Worm (Caenorhabditis elegans) whole organism, midembryonic: Measurements from ENCODE around the gene spp-10.

Experiments
- T22C8.4 ChIP-seq: fragments of 200-800 bp; sonication (Bioruptor generic); IDR thresholded peaks from 2 replicates; pipeline ENCODE4 v1.3.6; 2022; ENCODE audit warnings: missing genetic modification characterization, missing compliant biosample characterization
- cog-1 ChIP-seq: sonication (generic microtip); optimal IDR thresholded peaks from 2 replicates; lab custom pipeline; 2016; ENCODE audit warnings: missing genetic modification characterization, missing compliant biosample characterization
- flt-1 ChIP-seq: fragments of 200-800 bp; sonication (Bioruptor generic); IDR thresholded peaks from 2 replicates; pipeline ENCODE4 v1.3.6; 2022; ENCODE audit warnings: missing genetic modification characterization, missing compliant biosample characterization
- klf-2 ChIP-seq: fragments of 200-800 bp; sonication (Bioruptor generic); conservative IDR thresholded peaks from 2 replicates; pipeline ENCODE4 v1.3.6; 2022; ENCODE audit warnings: missing genetic modification reagents, missing genetic modification characterization, missing compliant biosample characterization
- med-1 ChIP-seq: sonication (generic microtip); optimal IDR thresholded peaks from 2 replicates; lab custom pipeline; 2017; ENCODE audit warnings: missing genetic modification characterization, mild to moderate bottlenecking, missing compliant biosample characterization, antibody characterized with exemption, missing genetic modification reagents; ENCODE audit not compliant: insufficient read depth
- ref-1 ChIP-seq: fragments of 200-800 bp; sonication (Bioruptor generic); conservative IDR thresholded peaks from 2 replicates; pipeline ENCODE4 v1.3.6; 2022; ENCODE audit warnings: missing genetic modification reagents, missing genetic modification characterization, missing compliant biosample characterization
- tab-1 ChIP-seq: fragments of 200-800 bp; sonication (Bioruptor generic); IDR thresholded peaks from 2 replicates; pipeline ENCODE4 v1.3.6; 2022; ENCODE audit warnings: missing genetic modification characterization, missing compliant biosample characterization
- ztf-23 ChIP-seq: fragments of 200-800 bp; sonication (Bioruptor generic); IDR thresholded peaks from 2 replicates; pipeline ENCODE4 v1.3.6; 2022; ENCODE audit warnings: missing genetic modification reagents, missing genetic modification characterization, missing compliant biosample characterization
- ztf-29 ChIP-seq: fragments of 200-800 bp; sonication (Bioruptor generic); IDR thresholded peaks from 2 replicates; pipeline ENCODE4 v1.3.6; 2022; ENCODE audit warnings: missing genetic modification reagents, missing genetic modification characterization, missing compliant biosample characterization

spp-10 gene

DNA sequence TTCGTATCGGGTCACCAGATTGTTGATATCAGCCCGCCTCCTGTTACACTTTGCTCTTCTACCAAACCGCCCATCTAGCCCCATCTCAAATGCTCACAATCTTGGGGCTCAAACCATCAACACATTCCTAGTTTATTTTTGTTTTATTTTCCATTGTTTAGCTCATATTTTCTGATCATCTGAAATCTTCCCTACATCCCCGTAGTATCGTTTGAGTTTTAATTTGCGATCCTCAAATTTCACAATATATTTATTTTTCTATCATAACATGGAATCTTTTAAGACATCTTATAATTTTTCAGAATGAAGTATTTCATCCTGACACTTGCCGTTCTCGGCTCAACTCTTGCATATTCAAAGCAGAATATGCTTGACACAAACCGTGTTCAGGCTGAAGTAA is at the start of gene spp-10:
Gene spp-10, plus strand, starts transcription at position 301 of the 400 bp plus-strand sequence.
- TF ChIP-seq tab-1 = no peak
- TF ChIP-seq ref-1 (GFP tag; lab: Robert Waterston, UW) = no peak
- no peak for TF ChIP-seq ztf-23
- no peak for TF ChIP-seq klf-2 (GFP tag; lab: Robert Waterston, UW)
- TF ChIP-seq ztf-29 (GFP tag; lab: Robert Waterston, UW) = no peak
- TF ChIP-seq cog-1 (tag; lab: Kevin White, UChicago) = no peak
- TF ChIP-seq flt-1 = no peak
- no peak for TF ChIP-seq med-1 (GFP tag; lab: Kevin White, UChicago)
- TF ChIP-seq T22C8.4 (GFP tag; lab: Robert Waterston, UW) = no peak

DNA sequence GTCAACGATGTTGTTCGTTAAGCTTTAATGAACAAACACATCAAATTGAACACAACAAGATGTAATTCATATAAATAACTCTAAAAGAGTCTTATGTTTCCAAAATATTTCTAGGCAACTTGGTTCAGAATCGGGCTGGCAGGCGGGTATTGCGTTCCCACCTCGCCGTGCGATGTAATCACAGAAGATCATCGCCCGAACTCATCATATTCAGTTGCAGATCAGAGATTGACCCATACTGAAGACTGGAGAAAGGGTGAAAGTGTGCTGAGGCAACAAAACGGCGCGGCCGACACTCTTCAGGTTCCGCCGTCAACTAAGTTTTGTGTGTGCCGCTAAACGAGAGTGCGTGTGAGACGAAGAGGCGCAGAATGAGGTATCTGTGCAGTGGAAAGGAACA is 48.5 kb upstream of the spp-10 start:
- TF ChIP-seq med-1 (GFP tag; lab: Kevin White, UChicago) (no peak), tab-1 (0 out of 2 replicates have a peak, but pooled peaks have one; percentile 74), T22C8.4 (GFP tag; lab: Robert Waterston, UW) (no peak), cog-1 (tag; lab: Kevin White, UChicago) (peak; percentile 43), klf-2 (GFP tag; lab: Robert Waterston, UW) (no peak), ztf-29 (GFP tag; lab: Robert Waterston, UW) (no peak), ref-1 (GFP tag; lab: Robert Waterston, UW) (no peak), ztf-23 (0 out of 2 replicates have a peak, but pooled peaks have one; percentile 22), flt-1 (peak; percentile 76)

DNA sequence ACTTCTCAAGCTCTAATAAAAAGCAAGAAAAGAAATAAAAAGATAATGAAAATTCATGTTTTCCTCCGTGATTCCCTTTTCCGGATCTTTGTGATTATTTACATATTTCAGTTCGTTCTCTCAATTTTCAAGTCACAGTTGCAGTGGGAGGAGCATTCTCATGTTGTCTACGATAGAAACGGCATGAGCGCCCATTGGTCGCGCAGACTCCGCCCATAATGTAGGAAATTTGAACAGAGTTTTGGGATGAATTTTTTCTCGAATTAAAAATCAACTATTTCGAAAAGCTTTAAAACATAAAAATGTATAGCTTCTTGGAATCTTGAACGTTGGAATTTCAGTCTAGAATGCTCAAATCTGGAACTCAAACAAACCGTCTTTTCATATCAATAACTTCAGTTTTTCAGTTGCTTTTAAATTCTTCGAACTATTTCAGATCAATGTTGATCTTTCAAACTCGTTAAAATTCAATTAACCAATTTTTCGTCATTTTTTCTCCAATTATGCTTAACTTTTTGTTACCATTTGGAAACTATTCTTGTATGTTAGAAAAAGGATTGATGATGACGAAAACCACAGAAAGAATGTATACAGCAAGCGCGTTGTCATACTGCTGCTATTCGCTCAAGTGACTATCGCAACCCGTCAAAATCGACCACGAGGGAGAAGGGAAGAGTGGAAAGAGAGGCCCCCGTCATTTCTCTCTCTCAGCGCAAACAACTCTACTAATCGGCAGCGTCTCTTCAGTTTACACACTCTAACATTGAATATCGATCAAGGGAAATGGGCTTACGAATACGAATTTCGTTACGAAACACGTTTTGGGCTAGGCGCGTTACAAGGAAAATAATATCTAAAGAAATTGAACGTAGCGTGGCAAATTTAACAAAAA is 45.2 kb upstream of the spp-10 start:
- TF ChIP-seq klf-2 (GFP tag; lab: Robert Waterston, UW) (no peak), T22C8.4 (GFP tag; lab: Robert Waterston, UW) (peak; percentile 86), ztf-23 (peak; percentile 35; the same call in 1 of the 2 replicates), ztf-29 (GFP tag; lab: Robert Waterston, UW) (peak; percentile 86), flt-1 (peak; percentile 83)

DNA sequence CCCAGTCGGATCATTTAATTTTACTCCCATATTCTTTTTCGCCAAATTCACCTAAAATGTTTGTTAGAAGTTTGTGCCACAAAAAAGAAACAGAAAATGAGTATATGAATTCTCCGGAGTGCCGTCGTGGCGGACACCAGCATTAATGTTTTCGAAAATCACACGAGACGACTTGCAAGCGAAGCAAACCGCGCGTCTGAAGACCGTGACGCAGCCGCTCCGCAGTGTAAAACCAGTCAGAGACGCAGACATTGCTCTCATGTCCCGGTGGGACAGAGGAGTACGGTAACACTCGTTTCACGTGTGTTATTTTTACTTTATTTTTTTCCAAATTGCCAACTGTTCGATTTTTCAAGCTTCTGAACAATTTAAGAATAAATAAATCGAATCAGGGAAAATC is 44.3 kb upstream of the spp-10 start, which contains the start of the genes T26A8.4 and pdtf-1:
Gene T26A8.4, minus strand, starts transcription at position 185 of the 400 bp plus-strand sequence.
Gene pdtf-1, plus strand, starts transcription at position 330 of the 400 bp plus-strand sequence.
- TF ChIP-seq ztf-23 (peak; percentile 51; the same call in 1 of the 2 replicates), cog-1 (tag; lab: Kevin White, UChicago) (peak; percentile 94), flt-1 (peak; percentile 86), med-1 (GFP tag; lab: Kevin White, UChicago) (no peak), ztf-29 (GFP tag; lab: Robert Waterston, UW) (peak; percentile 59; the same call in 1 of the 2 replicates), klf-2 (GFP tag; lab: Robert Waterston, UW) (no peak), tab-1 (peak; percentile 73; the same call in 1 of the 2 replicates), T22C8.4 (GFP tag; lab: Robert Waterston, UW) (peak; percentile 29; the same call in 1 of the 2 replicates)

ce11 chrIV:8446904-8447303 is 30.1 kb upstream of the spp-10 start, which contains the start of gene T01B11.1:
Gene T01B11.1, plus strand, starts transcription at chrIV:8447204.
- TF ChIP-seq klf-2 (GFP tag; lab: Robert Waterston, UW) = no peak
- no peak for TF ChIP-seq tab-1
- TF ChIP-seq ztf-23 = no peak
- no peak for TF ChIP-seq med-1 (GFP tag; lab: Kevin White, UChicago)
- no peak for TF ChIP-seq ref-1 (GFP tag; lab: Robert Waterston, UW)
- TF ChIP-seq ztf-29 (GFP tag; lab: Robert Waterston, UW) = no peak
- TF ChIP-seq T22C8.4 (GFP tag; lab: Robert Waterston, UW) = no peak
- TF ChIP-seq flt-1 = no peak
- no peak for TF ChIP-seq cog-1 (tag; lab: Kevin White, UChicago)

DNA sequence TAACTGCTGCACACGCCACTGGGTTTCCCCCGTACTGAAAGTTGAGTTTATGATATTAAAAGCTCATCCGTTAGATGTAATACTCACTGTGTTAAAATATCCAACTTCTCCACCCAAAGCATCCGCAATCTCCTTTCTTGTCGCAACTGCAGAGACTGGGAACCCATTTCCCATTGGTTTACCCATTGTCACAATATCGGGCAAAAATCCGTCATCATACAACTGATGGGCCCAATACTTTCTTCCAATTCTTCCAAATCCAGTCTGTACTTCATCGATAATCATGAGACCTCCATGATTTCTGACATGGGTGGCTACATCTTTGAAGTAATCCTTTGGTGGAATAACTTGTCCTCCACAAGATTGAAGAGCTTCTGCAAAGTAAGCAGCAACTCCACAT is 27.1 kb upstream of the spp-10 start:
- no peak for TF ChIP-seq med-1 (GFP tag; lab: Kevin White, UChicago)
- TF ChIP-seq klf-2 (GFP tag; lab: Robert Waterston, UW) = no peak
- TF ChIP-seq T22C8.4 (GFP tag; lab: Robert Waterston, UW) = no peak
- TF ChIP-seq flt-1 = no peak

DNA sequence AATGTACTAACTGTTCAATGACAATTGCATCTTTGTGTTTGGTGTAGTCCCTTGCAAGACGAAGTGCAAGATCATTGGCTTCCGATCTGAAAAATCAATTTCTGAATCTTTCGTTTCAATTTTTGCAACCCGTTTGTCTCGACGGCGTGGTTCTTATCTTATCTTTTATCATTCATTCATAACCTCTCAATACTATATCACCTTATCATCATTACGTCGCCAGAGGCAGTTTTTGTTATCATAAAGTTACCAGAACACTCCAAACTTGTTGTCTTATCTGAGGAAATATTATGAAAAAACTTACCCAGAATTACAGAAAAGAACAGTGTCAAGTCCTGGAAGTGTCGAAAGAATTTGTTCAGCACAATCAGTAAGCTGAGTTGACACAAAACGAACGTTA is 26.4 kb upstream of the spp-10 start:
- no peak for TF ChIP-seq cog-1 (tag; lab: Kevin White, UChicago)
- no peak for TF ChIP-seq ztf-29 (GFP tag; lab: Robert Waterston, UW)
- TF ChIP-seq tab-1 = no peak
- TF ChIP-seq T22C8.4 (GFP tag; lab: Robert Waterston, UW) = no peak
- TF ChIP-seq klf-2 (GFP tag; lab: Robert Waterston, UW) = no peak

ce11 chrIV:8451709-8452248 is 25.2 kb upstream of the spp-10 start, which contains the start of gene eppl-1:
Gene eppl-1, minus strand, starts transcription at chrIV:8451759.
- TF ChIP-seq ztf-23 (no peak), ref-1 (GFP tag; lab: Robert Waterston, UW) (no peak), tab-1 (no peak), flt-1 (no peak), klf-2 (GFP tag; lab: Robert Waterston, UW) (no peak), T22C8.4 (GFP tag; lab: Robert Waterston, UW) (no peak), ztf-29 (GFP tag; lab: Robert Waterston, UW) (no peak), cog-1 (tag; lab: Kevin White, UChicago) (no peak), med-1 (GFP tag; lab: Kevin White, UChicago) (no peak)

DNA sequence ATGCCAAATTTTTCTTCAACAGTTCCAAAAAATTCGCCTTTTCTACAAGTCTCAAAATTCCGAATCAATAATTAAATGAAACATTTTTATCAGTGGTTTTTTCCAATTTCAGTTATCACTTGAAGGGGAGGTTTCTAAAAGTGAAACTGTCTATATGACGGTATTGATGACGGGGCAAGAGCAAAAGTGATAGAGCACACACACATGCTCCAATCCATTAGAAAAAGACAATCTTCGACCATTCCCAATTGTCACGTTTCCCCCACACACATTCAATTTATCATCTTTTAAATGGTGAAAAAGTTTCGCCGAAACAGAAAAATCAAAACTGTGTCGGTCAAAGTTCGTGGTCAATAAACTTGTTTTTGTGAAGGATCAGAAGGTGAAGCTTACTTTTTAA is 23.8 kb upstream of the spp-10 start:
- TF ChIP-seq klf-2 (GFP tag; lab: Robert Waterston, UW) = no peak
- no peak for TF ChIP-seq tab-1
- no peak for TF ChIP-seq flt-1
- no peak for TF ChIP-seq med-1 (GFP tag; lab: Kevin White, UChicago)
- TF ChIP-seq ztf-29 (GFP tag; lab: Robert Waterston, UW) = no peak
- no peak for TF ChIP-seq T22C8.4 (GFP tag; lab: Robert Waterston, UW)
- no peak for TF ChIP-seq ztf-23
- TF ChIP-seq cog-1 (tag; lab: Kevin White, UChicago) = no peak
- no peak for TF ChIP-seq ref-1 (GFP tag; lab: Robert Waterston, UW)
